Fruit fly (Drosophila melanogaster) whole organism, prepupa: ENCODE results near the gene mth.
A peak's percentile ranks its signal among the peaks of the same experiment; 100 is the strongest.

ENCODE experiments used
- CG10669 ChIP-seq: fragments of 200-800 bp; sonication (Bioruptor generic); optimal IDR thresholded peaks from 3 replicates; lab custom pipeline; 2018; ENCODE audit warnings: missing biosample characterization, mild to moderate bottlenecking, missing genetic modification characterization, moderate library complexity
- CG11294 ChIP-seq: fragments of 200-800 bp; sonication (Bioruptor generic); IDR thresholded peaks from 2 replicates; pipeline ENCODE4 v1.3.6; 2022; ENCODE audit warnings: missing biosample characterization, missing genetic modification characterization
- CG11762 ChIP-seq: fragments of 200-800 bp; sonication (Bioruptor generic); optimal IDR thresholded peaks from 3 replicates; lab custom pipeline; 2016; ENCODE audit warnings: missing biosample characterization, missing genetic modification characterization; ENCODE audit not compliant: insufficient read depth
- CG11902 ChIP-seq: fragments of 200-800 bp; sonication (Bioruptor generic); optimal IDR thresholded peaks from 3 replicates; lab custom pipeline; 2016; ENCODE audit warnings: missing biosample characterization, missing genetic modification characterization
- CG15336 ChIP-seq: fragments of 200-800 bp; sonication (Bioruptor generic); IDR thresholded peaks from 2 replicates; pipeline ENCODE4 v1.3.6; 2022; ENCODE audit warnings: missing biosample characterization, missing genetic modification characterization
- CG1621 ChIP-seq: fragments of 200-800 bp; sonication (Bioruptor generic); optimal IDR thresholded peaks from 3 replicates; lab custom pipeline; 2018; ENCODE audit warnings: missing biosample characterization, mild to moderate bottlenecking, missing genetic modification characterization
- CG16779 ChIP-seq: fragments of 200-800 bp; sonication (Bioruptor generic); optimal IDR thresholded peaks from 3 replicates; lab custom pipeline; 2017; ENCODE audit warnings: missing biosample characterization, mild to moderate bottlenecking, missing genetic modification characterization
- CG3032 ChIP-seq: fragments of 200-800 bp; optimal IDR thresholded peaks from 2 replicates; lab custom pipeline; 2019; ENCODE audit warnings: missing biosample characterization, mild to moderate bottlenecking, missing genetic modification characterization, moderate library complexity
- CG31627 ChIP-seq: fragments of 200-800 bp; sonication (Bioruptor generic); optimal IDR thresholded peaks from 3 replicates; lab custom pipeline; 2016; ENCODE audit warnings: missing biosample characterization, missing genetic modification characterization
- CG32006 ChIP-seq: fragments of 200-800 bp; sonication (Bioruptor generic); optimal IDR thresholded peaks from 3 replicates; lab custom pipeline; 2017; ENCODE audit warnings: missing biosample characterization, mild to moderate bottlenecking, missing genetic modification characterization
- CG34406 ChIP-seq: fragments of 200-800 bp; sonication (Bioruptor generic); optimal IDR thresholded peaks from 3 replicates; lab custom pipeline; 2016; ENCODE audit warnings: missing biosample characterization, missing genetic modification characterization
- CG3919 ChIP-seq: fragments of 200-800 bp; sonication (Bioruptor generic); optimal IDR thresholded peaks from 3 replicates; lab custom pipeline; 2016; ENCODE audit warnings: missing biosample characterization, missing genetic modification characterization
- CG4318 ChIP-seq: fragments of 200-800 bp; sonication (Bioruptor generic); optimal IDR thresholded peaks from 3 replicates; lab custom pipeline; 2017; ENCODE audit warnings: missing biosample characterization, mild to moderate bottlenecking, missing genetic modification characterization
- CG6276 ChIP-seq: fragments of 200-800 bp; sonication (Bioruptor generic); optimal IDR thresholded peaks from 2 replicates; lab custom pipeline; 2017; ENCODE audit warnings: missing biosample characterization, mild to moderate bottlenecking, missing genetic modification characterization
- CG6792 ChIP-seq: fragments of 200-800 bp; sonication (Bioruptor generic); optimal IDR thresholded peaks from 3 replicates; lab custom pipeline; 2016; ENCODE audit warnings: missing biosample characterization, missing genetic modification characterization
- CG6808 ChIP-seq: fragments of 200-800 bp; sonication (Bioruptor generic); optimal IDR thresholded peaks from 3 replicates; lab custom pipeline; 2017; ENCODE audit warnings: missing biosample characterization, missing genetic modification characterization, mild to moderate bottlenecking, moderate library complexity, missing genetic modification reagents
- CG6854 ChIP-seq: fragments of 200-800 bp; sonication (Bioruptor generic); optimal IDR thresholded peaks from 2 replicates; lab custom pipeline; 2017; ENCODE audit warnings: missing biosample characterization, mild to moderate bottlenecking, missing genetic modification characterization
- CG7368 ChIP-seq: fragments of 200-800 bp; sonication (Bioruptor generic); optimal IDR thresholded peaks from 3 replicates; lab custom pipeline; 2016; ENCODE audit warnings: missing biosample characterization, missing genetic modification characterization
- CG8119 ChIP-seq: fragments of 200-800 bp; sonication (Bioruptor generic); IDR thresholded peaks from 3 replicates; pipeline ENCODE4 v1.3.6; 2022; ENCODE audit warnings: missing biosample characterization, missing genetic modification characterization
- CG8319 ChIP-seq: fragments of 200-800 bp; sonication (Bioruptor generic); optimal IDR thresholded peaks from 3 replicates; lab custom pipeline; 2016; ENCODE audit warnings: missing biosample characterization, missing genetic modification characterization
- CG9139 ChIP-seq: fragments of 200-800 bp; sonication (Bioruptor generic); optimal IDR thresholded peaks from 3 replicates; lab custom pipeline; 2017; ENCODE audit warnings: missing biosample characterization, mild to moderate bottlenecking, missing genetic modification characterization
- Eip75B ChIP-seq: fragments of 200-800 bp; sonication (Bioruptor generic); optimal IDR thresholded peaks from 3 replicates; lab custom pipeline; 2016; ENCODE audit warnings: missing biosample characterization, missing genetic modification characterization
- Eip78C ChIP-seq: fragments of 200-800 bp; sonication (Bioruptor generic); peaks from one replicate; lab custom pipeline; 2016; ENCODE audit warnings: missing biosample characterization, missing genetic modification characterization
- Eip93F ChIP-seq: fragments of 200-800 bp; sonication (Bioruptor generic); optimal IDR thresholded peaks from 2 replicates; lab custom pipeline; 2016; ENCODE audit warnings: missing biosample characterization, mild to moderate bottlenecking, missing genetic modification characterization
- Ets21C ChIP-seq: fragments of 200-800 bp; sonication (Bioruptor generic); optimal IDR thresholded peaks from 3 replicates; lab custom pipeline; 2016; ENCODE audit warnings: missing biosample characterization, missing genetic modification characterization
- Ets96B ChIP-seq: fragments of 200-800 bp; optimal IDR thresholded peaks from 2 replicates; lab custom pipeline; 2019; ENCODE audit warnings: missing biosample characterization, mild to moderate bottlenecking, missing genetic modification characterization, moderate library complexity
- Gug ChIP-seq: fragments of 200-800 bp; sonication (Bioruptor generic); IDR thresholded peaks from 2 replicates; pipeline ENCODE4 v1.3.6; 2022; ENCODE audit warnings: missing biosample characterization, missing genetic modification characterization
- Hr39 ChIP-seq: fragments of 200-800 bp; sonication (Bioruptor generic); optimal IDR thresholded peaks from 2 replicates; lab custom pipeline; 2016; ENCODE audit warnings: missing biosample characterization, missing genetic modification characterization
- Hr4 ChIP-seq: fragments of 200-800 bp; sonication (Bioruptor generic); optimal IDR thresholded peaks from 3 replicates; lab custom pipeline; 2016; ENCODE audit warnings: missing biosample characterization, missing genetic modification characterization
- Smox ChIP-seq: fragments of 200-800 bp; sonication (Bioruptor generic); optimal IDR thresholded peaks from 3 replicates; lab custom pipeline; 2016; ENCODE audit warnings: missing biosample characterization, missing genetic modification characterization
- Sox102F ChIP-seq: fragments of 200-800 bp; sonication (Bioruptor generic); optimal IDR thresholded peaks from 2 replicates; lab custom pipeline; 2016; ENCODE audit warnings: missing biosample characterization, mild to moderate bottlenecking, missing genetic modification characterization
- Sox14 ChIP-seq: fragments of 200-800 bp; sonication (Bioruptor generic); optimal IDR thresholded peaks from 3 replicates; lab custom pipeline; 2016; ENCODE audit warnings: missing biosample characterization, missing genetic modification characterization
- Sox15 ChIP-seq: fragments of 200-800 bp; sonication (Bioruptor generic); optimal IDR thresholded peaks from 3 replicates; lab custom pipeline; 2016; ENCODE audit warnings: missing biosample characterization, missing genetic modification characterization
- achi ChIP-seq: fragments of 200-800 bp; sonication (Bioruptor generic); optimal IDR thresholded peaks from 3 replicates; lab custom pipeline; 2016; ENCODE audit warnings: missing biosample characterization, missing genetic modification characterization
- acj6 ChIP-seq: fragments of 200-800 bp; sonication (Bioruptor generic); optimal IDR thresholded peaks from 3 replicates; lab custom pipeline; 2016; ENCODE audit warnings: missing biosample characterization, missing genetic modification characterization
- cyc ChIP-seq: fragments of 200-800 bp; sonication (Bioruptor generic); optimal IDR thresholded peaks from 3 replicates; lab custom pipeline; 2016; ENCODE audit warnings: missing biosample characterization, missing genetic modification characterization
- dac ChIP-seq: fragments of 200-800 bp; sonication (Bioruptor generic); optimal IDR thresholded peaks from 2 replicates; lab custom pipeline; 2017; ENCODE audit warnings: missing biosample characterization, mild to moderate bottlenecking, missing genetic modification characterization
- dsx ChIP-seq: fragments of 200-800 bp; optimal IDR thresholded peaks from 3 replicates; lab custom pipeline; 2019; ENCODE audit warnings: missing biosample characterization, mild to moderate bottlenecking, missing genetic modification characterization, moderate library complexity; ENCODE audit not compliant: poor library complexity, severe bottlenecking
- eg ChIP-seq: fragments of 200-800 bp; sonication (Bioruptor generic); IDR thresholded peaks from 3 replicates; pipeline ENCODE4 v1.3.6; 2022; ENCODE audit warnings: missing biosample characterization, missing genetic modification characterization
- esn ChIP-seq: fragments of 200-800 bp; sonication (Bioruptor generic); optimal IDR thresholded peaks from 2 replicates; lab custom pipeline; 2016; ENCODE audit warnings: missing biosample characterization, mild to moderate bottlenecking, missing genetic modification characterization, moderate library complexity
- fd85E ChIP-seq: fragments of 200-800 bp; sonication (Bioruptor generic); optimal IDR thresholded peaks from 3 replicates; lab custom pipeline; 2016; ENCODE audit warnings: missing biosample characterization, missing genetic modification characterization
- fkh ChIP-seq: fragments of 200-800 bp; sonication (Bioruptor generic); optimal IDR thresholded peaks from 3 replicates; lab custom pipeline; 2017; ENCODE audit warnings: missing biosample characterization, mild to moderate bottlenecking, missing genetic modification characterization, moderate library complexity
- lz ChIP-seq: fragments of 200-800 bp; sonication (Bioruptor generic); optimal IDR thresholded peaks from 3 replicates; lab custom pipeline; 2016; ENCODE audit warnings: missing biosample characterization, missing genetic modification characterization
- net ChIP-seq: fragments of 200-800 bp; sonication (Bioruptor generic); optimal IDR thresholded peaks from 3 replicates; lab custom pipeline; 2016; ENCODE audit warnings: missing biosample characterization, missing genetic modification characterization
- pdm3 ChIP-seq: fragments of 200-800 bp; sonication (Bioruptor generic); optimal IDR thresholded peaks from 3 replicates; lab custom pipeline; 2016; ENCODE audit warnings: missing biosample characterization, missing genetic modification characterization
- salr ChIP-seq, 2 experiments: fragments of 200-800 bp; sonication (Bioruptor generic); optimal IDR thresholded peaks; 3 replicates each; lab custom pipeline; 2016 to 2018; ENCODE audit warnings: missing biosample characterization in 2 of 2, missing genetic modification characterization in 2 of 2, mild to moderate bottlenecking in 1 of 2
- ss ChIP-seq, 2 experiments: fragments of 200-800 bp; sonication (Bioruptor generic); optimal IDR thresholded peaks; 2 replicates in 1 of 2; 3 replicates in 1 of 2; lab custom pipeline; 2017 to 2018; ENCODE audit warnings: mild to moderate bottlenecking in 2 of 2, missing biosample characterization in 2 of 2, missing genetic modification characterization in 2 of 2, moderate library complexity in 1 of 2
- svp ChIP-seq: fragments of 200-800 bp; sonication (Bioruptor generic); peaks from one replicate; lab custom pipeline; 2016; ENCODE audit warnings: missing biosample characterization, missing genetic modification characterization
- topi ChIP-seq: fragments of 200-800 bp; sonication (Bioruptor generic); optimal IDR thresholded peaks from 3 replicates; lab custom pipeline; 2016; ENCODE audit warnings: missing biosample characterization, missing genetic modification characterization

Gene mth

DNA sequence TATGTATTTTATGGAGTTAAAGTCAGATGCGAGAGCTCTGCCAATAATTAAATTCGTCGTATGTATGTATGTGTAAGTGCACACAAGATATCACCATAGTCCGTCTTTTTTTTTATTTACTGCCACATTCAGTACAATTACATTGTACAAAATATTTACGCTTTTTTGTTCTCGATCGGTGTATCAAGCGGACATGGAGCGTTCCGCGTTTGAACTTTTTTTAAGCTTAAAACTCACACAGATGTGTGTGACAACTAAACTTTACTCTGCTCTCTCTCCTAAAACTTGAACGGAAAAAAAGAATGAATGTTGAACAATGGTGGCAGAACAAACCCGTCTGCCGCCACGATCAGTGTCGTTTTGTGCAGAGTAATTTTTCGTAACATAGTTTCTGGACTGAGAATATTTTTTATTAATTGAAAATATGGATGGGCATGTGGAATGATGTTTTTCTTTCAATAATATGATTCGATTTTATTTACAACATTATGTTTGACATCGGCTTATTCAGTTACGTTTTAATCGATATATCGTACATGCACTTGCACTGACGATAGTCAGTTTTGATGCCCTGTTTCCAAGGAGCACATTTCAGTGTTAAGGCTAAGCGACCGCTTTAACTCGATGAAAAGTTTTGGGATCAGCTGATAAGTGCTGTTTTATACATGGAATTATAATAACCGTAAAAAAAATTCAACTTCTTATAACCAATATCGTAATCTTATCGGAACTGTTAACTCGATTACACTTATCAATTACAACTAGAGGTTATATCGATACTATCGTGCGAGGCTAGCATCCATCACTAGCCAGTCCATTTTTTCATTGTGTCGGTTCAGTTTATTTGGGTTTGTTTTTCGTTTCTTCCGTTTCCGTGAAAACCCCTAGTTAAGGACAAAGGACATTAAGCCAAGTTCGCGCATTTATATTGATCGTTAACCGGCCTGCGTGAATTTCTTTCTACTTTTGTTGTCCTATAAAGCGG is at the start of gene mth:
Gene mth (minus strand): TSS at position 302 of the 985 bp plus-strand sequence.
- TF ChIP-seq CG6792 (GFP tag; lab: Kevin White, UChicago) (no peak), Sox15 (GFP tag; lab: Kevin White, UChicago) (peak; percentile 6), Ets21C (GFP tag; lab: Kevin White, UChicago) (peak; percentile 50), cyc (GFP tag; lab: Kevin White, UChicago) (peak; percentile 62), Hr4 (GFP tag; lab: Kevin White, UChicago) (peak; percentile 31), net (GFP tag; lab: Kevin White, UChicago) (peak; percentile 28), topi (peak; percentile 45), CG3919 (GFP tag; lab: Kevin White, UChicago) (peak; percentile 38), dsx (GFP tag; lab: Kevin White, UChicago) (peak; percentile 70), CG6854 (GFP tag; lab: Kevin White, UChicago) (peak; percentile 55), CG34406 (GFP tag; lab: Kevin White, UChicago) (no peak), pdm3 (GFP tag; lab: Kevin White, UChicago) (peak; percentile 57), salr (GFP tag; optimal IDR thresholded peaks at IDR 0.05; lab: Kevin White, UChicago) (no peak), CG1621 (tag; lab: Kevin White, UChicago) (no peak), Eip93F (no peak), dac (GFP tag; lab: Kevin White, UChicago) (no peak), Hr39 (peak; percentile 74), CG8119 (0 out of 3 replicates have a peak, but pooled peaks have one; percentile 15), Ets96B (peak; percentile 13), acj6 (peak; percentile 45), CG4318 (GFP tag; lab: Kevin White, UChicago) (no peak), Eip75B (GFP tag; lab: Kevin White, UChicago) (no peak), CG7368 (GFP tag; lab: Kevin White, UChicago) (peak; percentile 4), lz (GFP tag; lab: Kevin White, UChicago) (peak; percentile 69), CG9139 (GFP tag; lab: Kevin White, UChicago) (peak; percentile 29), achi (peak; percentile 43), CG10669 (GFP tag; lab: Kevin White, UChicago) (no peak), CG3032 (tag; lab: Kevin White, UChicago) (peak; percentile 61), Sox14 (GFP tag; lab: Kevin White, UChicago) (peak; percentile 66), svp (GFP tag; lab: Kevin White, UChicago) (peak; percentile 80), CG11762 (no peak), CG6276 (GFP tag; lab: Kevin White, UChicago) (peak; percentile 60), ss (GFP tag; optimal IDR thresholded peaks at IDR 0.05; lab: Kevin White, UChicago) (peak; percentile 18 to 41), Smox (GFP tag; lab: Kevin White, UChicago) (no peak), CG6808 (GFP tag; lab: Kevin White, UChicago) (no peak), CG8319 (no peak), CG32006 (GFP tag; lab: Kevin White, UChicago) (peak; percentile 39), CG16779 (tag; lab: Kevin White, UChicago) (peak; percentile 22), Eip78C (GFP tag; lab: Kevin White, UChicago) (peak; percentile 53), fd85E (GFP tag; lab: Kevin White, UChicago) (peak; percentile 52), CG11294 (0 out of 2 replicates have a peak, but pooled peaks have one; percentile 9), eg (GFP tag; lab: Robert Waterston, UW) (peak; percentile 16), Gug (GFP tag; lab: Robert Waterston, UW) (no peak), esn (peak; percentile 62), CG11902 (GFP tag; lab: Kevin White, UChicago) (no peak), CG15336 (GFP tag; lab: Robert Waterston, UW) (peak; percentile 39; the same call in 1 of the 2 replicates), fkh (GFP tag; lab: Kevin White, UChicago) (peak; percentile 52), CG31627 (GFP tag; lab: Kevin White, UChicago) (peak; percentile 68), Sox102F (GFP tag; lab: Kevin White, UChicago) (peak; percentile 2)
